Fruit fly (Drosophila melanogaster): ENCODE results near the gene Hsp27.

dm6 chr3L:9417288-9417687 is 33.4 kb downstream of the Hsp27 start, which contains the start of gene CG3982:
- TF ChIP-seq gl (tag; optimal IDR thresholded peaks at IDR 0.05) (no peak), CG9948 (tag; optimal IDR thresholded peaks at IDR 0.05) (no peak), CG8159 (tag; optimal IDR thresholded peaks at IDR 0.05) (no peak), CG32121 (GFP tag; IDR thresholded peaks at IDR 0.05) (no peak), Pif1A (GFP tag; optimal IDR thresholded peaks at IDR 0.05) (no peak), Pif1B (GFP tag; optimal IDR thresholded peaks at IDR 0.05) (no peak), Ets98B (GFP tag; IDR thresholded peaks at IDR 0.05) (no peak), CG13204 (GFP tag; optimal IDR thresholded peaks at IDR 0.05) (no peak), CG4496 (GFP tag; IDR thresholded peaks at IDR 0.05) (no peak), CG14655 (GFP tag; optimal IDR thresholded peaks at IDR 0.05) (no peak), CG8301 (tag; optimal IDR thresholded peaks at IDR 0.05) (no peak), D1 (tag; optimal IDR thresholded peaks at IDR 0.05) (no peak)

Data from whole organism, pupa.